Fruit fly (Drosophila melanogaster) whole organism, adult: Measurements from ENCODE around the gene COX6B.

Experiments used
- CG11617 ChIP-seq: fragments of 200-800 bp; sonication (Bioruptor generic); optimal IDR thresholded peaks from 2 replicates; lab custom pipeline; 2017; ENCODE audit warnings: mild to moderate bottlenecking, missing biosample characterization, missing genetic modification reagents, missing genetic modification characterization
- CG12768 ChIP-seq: fragments of 200-800 bp; sonication (Bioruptor generic); optimal IDR thresholded peaks from 2 replicates; lab custom pipeline; 2017; ENCODE audit warnings: missing biosample characterization, missing genetic modification characterization, mild to moderate bottlenecking, moderate library complexity, missing genetic modification reagents
- CG14711 ChIP-seq: fragments of 200-800 bp; sonication (Bioruptor generic); optimal IDR thresholded peaks from 2 replicates; lab custom pipeline; 2018; ENCODE audit warnings: missing biosample characterization, mild to moderate bottlenecking, missing genetic modification characterization, moderate library complexity
- CG1620 ChIP-seq: fragments of 200-800 bp; sonication (Bioruptor generic); optimal IDR thresholded peaks from 2 replicates; lab custom pipeline; 2016; ENCODE audit warnings: missing biosample characterization, missing genetic modification characterization
- CG33017 ChIP-seq: fragments of 200-800 bp; sonication (Bioruptor generic); optimal IDR thresholded peaks from 2 replicates; lab custom pipeline; 2018; ENCODE audit warnings: missing biosample characterization, mild to moderate bottlenecking, missing genetic modification characterization, moderate library complexity
- CG5204 ChIP-seq: fragments of 200-800 bp; sonication (Bioruptor generic); optimal IDR thresholded peaks from 2 replicates; lab custom pipeline; 2016; ENCODE audit warnings: missing biosample characterization, missing genetic modification characterization
- CG7045 ChIP-seq: fragments of 200-800 bp; sonication (Bioruptor generic); optimal IDR thresholded peaks from 2 replicates; lab custom pipeline; 2017; ENCODE audit warnings: missing biosample characterization, mild to moderate bottlenecking, missing genetic modification characterization
- CG7101 ChIP-seq: fragments of 200-800 bp; sonication (Bioruptor generic); optimal IDR thresholded peaks from 2 replicates; lab custom pipeline; 2018; ENCODE audit warnings: missing biosample characterization, mild to moderate bottlenecking, missing genetic modification characterization, moderate library complexity
- Clk ChIP-seq: fragments of 200-800 bp; sonication (Bioruptor generic); optimal IDR thresholded peaks from 2 replicates; lab custom pipeline; 2017; ENCODE audit warnings: missing biosample characterization, missing genetic modification characterization
- Crg-1 ChIP-seq: fragments of 200-800 bp; sonication (Bioruptor generic); optimal IDR thresholded peaks from 2 replicates; lab custom pipeline; 2016; ENCODE audit warnings: missing biosample characterization, missing genetic modification characterization
- Hr96 ChIP-seq: fragments of 200-800 bp; sonication (Bioruptor generic); optimal IDR thresholded peaks from 2 replicates; lab custom pipeline; 2016; ENCODE audit warnings: missing biosample characterization, missing genetic modification characterization
- Mnt ChIP-seq: fragments of 200-800 bp; sonication (Bioruptor generic); optimal IDR thresholded peaks from 2 replicates; lab custom pipeline; 2016; ENCODE audit warnings: missing biosample characterization, mild to moderate bottlenecking, missing genetic modification characterization
- bab1 ChIP-seq: fragments of 200-800 bp; sonication (Bioruptor generic); optimal IDR thresholded peaks from 3 replicates; lab custom pipeline; 2019; ENCODE audit warnings: missing biosample characterization, mild to moderate bottlenecking, missing genetic modification characterization, moderate library complexity
- cic ChIP-seq: fragments of 200-800 bp; sonication (Bioruptor generic); optimal IDR thresholded peaks from 2 replicates; lab custom pipeline; 2017; ENCODE audit warnings: missing biosample characterization, mild to moderate bottlenecking, missing genetic modification characterization, moderate library complexity
- cnc ChIP-seq, 2 experiments: fragments of >200 bp; optimal IDR thresholded peaks; 2 replicates each; lab custom pipeline; 2017
- kay ChIP-seq: fragments of 200-800 bp; sonication (Bioruptor generic); peaks from one replicate; lab custom pipeline; 2016; ENCODE audit warnings: missing biosample characterization, missing genetic modification characterization, borderline replicate concordance
- ovo ChIP-seq: fragments of 200-800 bp; sonication (Bioruptor generic); optimal IDR thresholded peaks from 2 replicates; lab custom pipeline; 2016; ENCODE audit warnings: missing biosample characterization, missing genetic modification characterization
- pad ChIP-seq: fragments of 200-800 bp; sonication (Bioruptor generic); optimal IDR thresholded peaks from 3 replicates; lab custom pipeline; 2017; ENCODE audit warnings: missing biosample characterization, missing genetic modification characterization, mild to moderate bottlenecking, moderate library complexity, missing genetic modification reagents
- tj ChIP-seq: fragments of 200-800 bp; sonication (Bioruptor generic); optimal IDR thresholded peaks from 3 replicates; lab custom pipeline; 2017; ENCODE audit warnings: missing biosample characterization, mild to moderate bottlenecking, missing genetic modification characterization, moderate library complexity
- toe ChIP-seq: fragments of 200-800 bp; sonication (Bioruptor generic); optimal IDR thresholded peaks from 2 replicates; lab custom pipeline; 2016; ENCODE audit warnings: missing biosample characterization, missing genetic modification characterization

Gene COX6B

dm6 chrX:19697255-19697877 is 46.8 kb downstream of the COX6B start:
- TF ChIP-seq Hr96 (GFP tag; lab: Kevin White, UChicago) (no peak), CG11617 (GFP tag; lab: Kevin White, UChicago) (no peak), CG7101 (tag; lab: Kevin White, UChicago) (peak; percentile 27), ovo (GFP tag; lab: Kevin White, UChicago) (peak; percentile 66), pad (GFP tag; lab: Kevin White, UChicago) (peak; percentile 53), tj (no peak), Mnt (no peak), CG7045 (GFP tag; lab: Kevin White, UChicago) (no peak), cnc (optimal IDR thresholded peaks at IDR 0.05; lab: Kevin White, UChicago) (no peak), cic (no peak), CG12768 (no peak), Crg-1 (GFP tag; lab: Kevin White, UChicago) (no peak), toe (no peak), bab1 (GFP tag; lab: Kevin White, UChicago) (no peak), CG33017 (tag; lab: Kevin White, UChicago) (no peak), CG5204 (GFP tag; lab: Kevin White, UChicago) (no peak), CG14711 (tag; lab: Kevin White, UChicago) (no peak), CG1620 (peak; percentile 18), Clk (GFP tag; lab: Kevin White, UChicago) (no peak), kay (GFP tag; lab: Kevin White, UChicago) (no peak)

- TF ChIP-seq cic, result no peak
- TF ChIP-seq CG14711 (tag; lab: Kevin White, UChicago), result peak; percentile 1
- TF ChIP-seq Clk (GFP tag; lab: Kevin White, UChicago), result no peak
- TF ChIP-seq Crg-1 (GFP tag; lab: Kevin White, UChicago), result no peak
- no peak for TF ChIP-seq CG5204 (GFP tag; lab: Kevin White, UChicago)
- TF ChIP-seq CG1620, result peak; percentile 7
- no peak for TF ChIP-seq ovo (GFP tag; lab: Kevin White, UChicago)
- TF ChIP-seq tj, result no peak
- TF ChIP-seq CG7101 (tag; lab: Kevin White, UChicago), result peak; percentile 15
- TF ChIP-seq CG11617 (GFP tag; lab: Kevin White, UChicago), result no peak
Observed at dm6 chrX:19696845-19697244, 47.3 kb downstream of the COX6B start, which contains the start of gene Cdc42. Gene Cdc42, plus strand, starts transcription at chrX:19697091.

- TF ChIP-seq CG33017 (tag; lab: Kevin White, UChicago) (no peak), kay (GFP tag; lab: Kevin White, UChicago) (no peak), CG1620 (no peak), CG11617 (GFP tag; lab: Kevin White, UChicago) (peak; percentile 9), tj (no peak), Mnt (no peak), toe (no peak), CG5204 (GFP tag; lab: Kevin White, UChicago) (no peak), Hr96 (GFP tag; lab: Kevin White, UChicago) (no peak), Clk (GFP tag; lab: Kevin White, UChicago) (no peak), bab1 (GFP tag; lab: Kevin White, UChicago) (no peak), Crg-1 (GFP tag; lab: Kevin White, UChicago) (no peak), CG14711 (tag; lab: Kevin White, UChicago) (peak; percentile 45)
Observed at dm6 chrX:19694792-19695558, 49.2 kb downstream of the COX6B start, which contains the start of gene CG14229. Gene CG14229, minus strand, starts transcription at chrX:19695250.

dm6 chrX:19692951-19693698 is 51.0 kb downstream of the COX6B start, which contains the start of gene Mer:
Gene Mer, minus strand, starts transcription at chrX:19693500.
- TF ChIP-seq Clk (GFP tag; lab: Kevin White, UChicago) (peak; percentile 38), toe (peak; percentile 57), CG12768 (peak; percentile 79), CG7101 (tag; lab: Kevin White, UChicago) (peak; percentile 87), CG7045 (GFP tag; lab: Kevin White, UChicago) (peak; percentile 73), ovo (GFP tag; lab: Kevin White, UChicago) (peak; percentile 53), cic (peak; percentile 10), CG33017 (tag; lab: Kevin White, UChicago) (peak; percentile 75), pad (GFP tag; lab: Kevin White, UChicago) (peak; percentile 63), CG11617 (GFP tag; lab: Kevin White, UChicago) (peak; percentile 88), CG5204 (GFP tag; lab: Kevin White, UChicago) (peak; percentile 61), cnc (optimal IDR thresholded peaks at IDR 0.05; lab: Kevin White, UChicago) (no peak), Crg-1 (GFP tag; lab: Kevin White, UChicago) (peak; percentile 73), CG14711 (tag; lab: Kevin White, UChicago) (peak; percentile 76), tj (peak; percentile 64), Hr96 (GFP tag; lab: Kevin White, UChicago) (peak; percentile 87), kay (GFP tag; lab: Kevin White, UChicago) (no peak), bab1 (GFP tag; lab: Kevin White, UChicago) (peak; percentile 86), CG1620 (peak; percentile 59), Mnt (peak; percentile 81)
